Fruit fly (Drosophila melanogaster) ovary, adult (tissue): ENCODE measurements around the gene PolE1.

Experiments
- CG17801 ChIP-seq: fragments of 200-800 bp; optimal IDR thresholded peaks from 2 replicates; lab custom pipeline; 2019; ENCODE audit warnings: missing biosample characterization, mild to moderate bottlenecking, missing genetic modification characterization, moderate library complexity; ENCODE audit not compliant: partially characterized antibody

Gene PolE1

dm6 chr3R:23326292-23326691 lies 21.6 kb upstream of the PolE1 start:
- TF ChIP-seq CG17801 (GFP tag; lab: Kevin White, UChicago) = no peak

dm6 chr3R:23327707-23328106 lies 20.2 kb upstream of the PolE1 start:
- no peak for TF ChIP-seq CG17801 (GFP tag; lab: Kevin White, UChicago)

dm6 chr3R:23331280-23331679 lies 16.6 kb upstream of the PolE1 start:
- TF ChIP-seq CG17801 (GFP tag; lab: Kevin White, UChicago) = peak; percentile 42

- no peak for TF ChIP-seq CG17801 (GFP tag; lab: Kevin White, UChicago)
Observed at dm6 chr3R:23331865-23332367, 16.0 kb upstream of the PolE1 start.

dm6 chr3R:23332535-23333333 lies 15.2 kb upstream of the PolE1 start:
- TF ChIP-seq CG17801 (GFP tag; lab: Kevin White, UChicago) = peak; percentile 82

- no peak for TF ChIP-seq CG17801 (GFP tag; lab: Kevin White, UChicago)
Observed at dm6 chr3R:23333334-23334035, 14.4 kb upstream of the PolE1 start.

- peak; percentile 64 for TF ChIP-seq CG17801 (GFP tag; lab: Kevin White, UChicago)
Observed at dm6 chr3R:23334036-23334744, 13.7 kb upstream of the PolE1 start.

- no peak for TF ChIP-seq CG17801 (GFP tag; lab: Kevin White, UChicago)
Observed at dm6 chr3R:23334866-23335265, 13.1 kb upstream of the PolE1 start.

dm6 chr3R:23335577-23335976 lies 12.4 kb upstream of the PolE1 start:
- TF ChIP-seq CG17801 (GFP tag; lab: Kevin White, UChicago) = no peak

- no peak for TF ChIP-seq CG17801 (GFP tag; lab: Kevin White, UChicago)
Observed at dm6 chr3R:23336513-23336912, 11.4 kb upstream of the PolE1 start.

- no peak for TF ChIP-seq CG17801 (GFP tag; lab: Kevin White, UChicago)
Observed at dm6 chr3R:23337183-23337825, 10.6 kb upstream of the PolE1 start.

- TF ChIP-seq CG17801 (GFP tag; lab: Kevin White, UChicago) = no peak
Observed at dm6 chr3R:23338290-23338689, 9.6 kb upstream of the PolE1 start.

dm6 chr3R:23340621-23341020 lies 7.3 kb upstream of the PolE1 start:
- TF ChIP-seq CG17801 (GFP tag; lab: Kevin White, UChicago) = no peak

- TF ChIP-seq CG17801 (GFP tag; lab: Kevin White, UChicago) = no peak
Observed at dm6 chr3R:23341769-23342352, 6.1 kb upstream of the PolE1 start.
